Fruit fly (Drosophila melanogaster): Measurements from ENCODE around the gene CG2663.
A peak's percentile ranks its signal among the peaks of the same experiment; 100 is the strongest.

CG2663 gene

DNA sequence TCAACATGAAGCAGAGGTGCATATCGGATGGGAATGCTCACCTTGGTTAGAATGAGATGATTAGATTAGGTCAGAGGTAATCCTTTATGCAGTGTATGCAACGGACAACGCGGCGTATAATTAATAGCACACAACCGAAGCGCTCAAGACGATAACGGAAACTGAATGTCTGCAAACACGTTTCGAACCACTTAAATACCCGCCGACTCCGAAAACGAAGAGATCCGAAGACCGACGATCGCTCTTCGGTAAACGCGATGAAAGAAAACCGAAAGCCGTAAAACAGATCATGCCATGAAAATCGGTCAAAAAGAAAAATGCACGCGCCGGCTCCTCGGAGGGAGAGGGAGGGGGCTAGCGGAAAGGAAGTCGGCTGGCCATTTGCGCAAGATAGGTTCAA lies at the start of gene CG2663:
CG2663 (minus strand) TSS at position 173 of the 400 bp plus-strand sequence.
- TF ChIP-seq CG11617 (GFP tag; optimal IDR thresholded peaks at IDR 0.05) (no peak), Clk (GFP tag; optimal IDR thresholded peaks at IDR 0.05) (no peak), ovo (GFP tag; optimal IDR thresholded peaks at IDR 0.05) (no peak), bab1 (GFP tag; optimal IDR thresholded peaks at IDR 0.05) (no peak), kay (GFP tag; ENCODE audit: borderline replicate concordance) (no peak), pad (GFP tag; optimal IDR thresholded peaks at IDR 0.05) (no peak), CG12768 (GFP tag; optimal IDR thresholded peaks at IDR 0.05) (no peak), CG1620 (GFP tag; optimal IDR thresholded peaks at IDR 0.05) (no peak), Crg-1 (GFP tag; optimal IDR thresholded peaks at IDR 0.05) (no peak), cic (GFP tag; optimal IDR thresholded peaks at IDR 0.05) (no peak), Mnt (GFP tag; optimal IDR thresholded peaks at IDR 0.05) (no peak), toe (GFP tag; optimal IDR thresholded peaks at IDR 0.05) (no peak), CG33017 (tag; optimal IDR thresholded peaks at IDR 0.05) (no peak)

DNA sequence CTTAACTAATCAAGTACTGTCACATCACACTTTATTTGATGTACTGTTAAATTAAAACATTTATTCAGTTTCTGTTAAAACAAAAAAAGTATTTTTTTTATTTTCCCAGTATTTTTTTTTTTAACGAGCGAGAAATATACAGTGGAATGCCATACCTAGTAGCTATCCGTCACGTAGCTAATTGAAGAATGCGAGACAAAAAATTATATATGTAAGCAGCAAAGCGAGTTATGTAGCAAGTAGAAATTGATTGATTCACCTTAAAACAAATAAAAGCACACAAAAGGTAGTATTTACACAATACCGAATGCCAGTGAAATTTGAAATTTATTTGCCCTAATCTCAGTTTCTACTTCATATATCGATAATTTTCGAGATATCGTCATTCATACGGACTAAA lies 34.8 kb upstream of the CG2663 start:
- TF ChIP-seq pad (GFP tag; optimal IDR thresholded peaks at IDR 0.05) = no peak
- no peak for TF ChIP-seq tj (GFP tag; optimal IDR thresholded peaks at IDR 0.05)
- TF ChIP-seq CG33017 (tag; optimal IDR thresholded peaks at IDR 0.05) = no peak
- TF ChIP-seq CG11617 (GFP tag; optimal IDR thresholded peaks at IDR 0.05) = no peak
- TF ChIP-seq cic (GFP tag; optimal IDR thresholded peaks at IDR 0.05) = no peak
- no peak for TF ChIP-seq Crg-1 (GFP tag; optimal IDR thresholded peaks at IDR 0.05)
- no peak for TF ChIP-seq CG14711 (tag; optimal IDR thresholded peaks at IDR 0.05)
- TF ChIP-seq CG7045 (GFP tag; optimal IDR thresholded peaks at IDR 0.05) = no peak
- no peak for TF ChIP-seq bab1 (GFP tag; optimal IDR thresholded peaks at IDR 0.05)
- no peak for TF ChIP-seq Hr96 (GFP tag; optimal IDR thresholded peaks at IDR 0.05)
- TF ChIP-seq CG5204 (GFP tag; optimal IDR thresholded peaks at IDR 0.05) = no peak
- TF ChIP-seq Clk (GFP tag; optimal IDR thresholded peaks at IDR 0.05) = no peak
- TF ChIP-seq CG12768 (GFP tag; optimal IDR thresholded peaks at IDR 0.05) = no peak
- no peak for TF ChIP-seq toe (GFP tag; optimal IDR thresholded peaks at IDR 0.05)

DNA sequence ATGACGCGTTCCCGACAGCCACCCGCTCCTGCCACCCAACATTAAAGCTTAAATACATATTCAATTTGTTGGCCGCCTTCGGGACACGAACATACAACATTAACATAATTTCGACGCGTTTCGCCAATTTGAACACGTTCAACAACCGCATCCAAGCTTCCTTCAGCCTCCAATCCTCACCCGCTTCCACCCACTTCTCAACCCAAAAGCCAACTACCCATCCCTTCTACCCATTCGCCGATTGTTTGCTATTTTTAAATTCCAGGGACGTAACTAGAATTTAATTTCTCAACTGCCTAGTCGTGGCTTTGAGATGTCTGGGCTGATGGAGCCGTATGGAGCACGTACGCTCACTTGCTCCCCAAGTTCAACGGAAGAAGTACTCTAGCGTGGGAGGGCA lies 25.9 kb upstream of the CG2663 start:
- TF ChIP-seq Clk (GFP tag; optimal IDR thresholded peaks at IDR 0.05) (no peak), tj (GFP tag; optimal IDR thresholded peaks at IDR 0.05) (no peak), CG14711 (tag; optimal IDR thresholded peaks at IDR 0.05) (no peak), Crg-1 (GFP tag; optimal IDR thresholded peaks at IDR 0.05) (no peak), bab1 (GFP tag; optimal IDR thresholded peaks at IDR 0.05) (no peak), Hr96 (GFP tag; optimal IDR thresholded peaks at IDR 0.05) (no peak), toe (GFP tag; optimal IDR thresholded peaks at IDR 0.05) (no peak), CG5204 (GFP tag; optimal IDR thresholded peaks at IDR 0.05) (no peak), CG1620 (GFP tag; optimal IDR thresholded peaks at IDR 0.05) (no peak), CG7045 (GFP tag; optimal IDR thresholded peaks at IDR 0.05) (no peak), cic (GFP tag; optimal IDR thresholded peaks at IDR 0.05) (no peak), pad (GFP tag; optimal IDR thresholded peaks at IDR 0.05) (no peak), kay (GFP tag; ENCODE audit: borderline replicate concordance) (no peak), CG11617 (GFP tag; optimal IDR thresholded peaks at IDR 0.05) (no peak), CG12768 (GFP tag; optimal IDR thresholded peaks at IDR 0.05) (no peak)

DNA sequence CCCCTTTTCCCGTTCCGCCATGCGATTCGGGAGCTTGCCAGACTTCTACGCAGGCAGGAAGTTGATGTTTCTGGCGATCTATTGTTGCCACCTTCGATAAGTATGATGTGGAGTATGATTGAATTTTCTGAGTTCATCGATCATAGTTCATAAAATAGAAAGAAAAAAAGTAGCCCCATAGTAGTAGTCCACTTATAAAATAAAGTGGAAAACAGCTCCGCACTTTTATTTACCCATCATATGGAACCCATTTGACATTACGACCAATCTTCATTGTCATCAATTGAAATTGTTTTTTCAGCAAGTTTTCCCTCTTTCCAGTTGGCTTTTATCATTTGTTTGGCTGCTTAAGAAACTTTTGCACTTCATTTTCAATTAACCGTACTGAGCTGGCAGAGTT lies 23.2 kb upstream of the CG2663 start, which contains the start of gene CG12147:
CG12147 (minus strand) TSS at position 101 of the 400 bp plus-strand sequence.
- TF ChIP-seq CG11617 (GFP tag; optimal IDR thresholded peaks at IDR 0.05) (no peak), CG33017 (tag; optimal IDR thresholded peaks at IDR 0.05) (no peak), CG12768 (GFP tag; optimal IDR thresholded peaks at IDR 0.05) (no peak), kay (GFP tag; ENCODE audit: borderline replicate concordance) (no peak), bab1 (GFP tag; optimal IDR thresholded peaks at IDR 0.05) (no peak), CG14711 (tag; optimal IDR thresholded peaks at IDR 0.05) (no peak), cnc (optimal IDR thresholded peaks at IDR 0.05) (no peak), pad (GFP tag; optimal IDR thresholded peaks at IDR 0.05) (no peak), tj (GFP tag; optimal IDR thresholded peaks at IDR 0.05) (no peak), CG1620 (GFP tag; optimal IDR thresholded peaks at IDR 0.05) (no peak), ovo (GFP tag; optimal IDR thresholded peaks at IDR 0.05) (no peak), cic (GFP tag; optimal IDR thresholded peaks at IDR 0.05) (no peak), Mnt (GFP tag; optimal IDR thresholded peaks at IDR 0.05) (no peak), CG7101 (tag; optimal IDR thresholded peaks at IDR 0.05) (no peak), Clk (GFP tag; optimal IDR thresholded peaks at IDR 0.05) (no peak), Crg-1 (GFP tag; optimal IDR thresholded peaks at IDR 0.05) (no peak), toe (GFP tag; optimal IDR thresholded peaks at IDR 0.05) (no peak), CG5204 (GFP tag; optimal IDR thresholded peaks at IDR 0.05) (no peak)

DNA sequence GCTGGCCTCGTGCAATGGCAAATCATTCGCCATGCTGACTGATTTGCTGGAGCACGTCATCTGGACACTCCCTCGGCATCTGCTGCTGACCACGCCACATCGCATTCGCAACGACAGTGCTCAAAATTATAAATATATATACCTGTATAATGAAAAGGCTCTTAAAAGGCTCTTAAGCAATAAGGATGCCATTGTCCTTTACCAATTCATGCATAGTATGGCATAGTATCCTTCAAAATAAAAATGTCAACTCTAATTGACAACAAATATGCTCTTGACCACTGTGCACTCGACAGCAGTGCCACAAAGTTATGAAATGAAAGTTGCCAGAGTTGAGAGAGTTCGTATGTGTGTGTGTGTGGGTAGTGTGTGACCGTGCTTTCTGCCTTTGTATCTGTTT lies 18.2 kb upstream of the CG2663 start:
- TF ChIP-seq CG33017 (tag; optimal IDR thresholded peaks at IDR 0.05) (no peak), bab1 (GFP tag; optimal IDR thresholded peaks at IDR 0.05) (no peak), kay (GFP tag; ENCODE audit: borderline replicate concordance) (peak; percentile 60), CG12768 (GFP tag; optimal IDR thresholded peaks at IDR 0.05) (no peak)

DNA sequence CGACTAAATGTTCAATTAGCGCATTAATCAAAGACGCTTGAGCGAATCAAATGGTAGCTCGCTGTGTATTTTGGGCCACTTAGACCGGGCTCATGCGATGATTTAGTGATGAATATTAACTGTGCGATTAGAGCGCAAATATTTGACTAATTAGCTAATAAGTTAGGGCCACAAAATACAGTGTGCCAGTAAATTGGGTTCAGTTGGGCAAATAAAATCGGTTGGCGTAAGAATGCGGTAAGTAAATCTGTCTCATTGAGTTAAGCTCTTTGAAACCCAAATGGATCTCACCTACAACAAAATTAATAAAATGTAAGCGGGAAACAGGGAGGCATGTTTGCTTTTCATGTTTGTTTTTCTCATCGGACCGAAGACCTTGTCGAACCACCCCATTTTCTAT lies 16.5 kb upstream of the CG2663 start:
- no peak for TF ChIP-seq CG33017 (tag; optimal IDR thresholded peaks at IDR 0.05)
- TF ChIP-seq kay (GFP tag; ENCODE audit: borderline replicate concordance) = no peak
- no peak for TF ChIP-seq CG5204 (GFP tag; optimal IDR thresholded peaks at IDR 0.05)
- TF ChIP-seq Mnt (GFP tag; optimal IDR thresholded peaks at IDR 0.05) = no peak
- TF ChIP-seq tj (GFP tag; optimal IDR thresholded peaks at IDR 0.05) = no peak
- no peak for TF ChIP-seq Clk (GFP tag; optimal IDR thresholded peaks at IDR 0.05)
- no peak for TF ChIP-seq bab1 (GFP tag; optimal IDR thresholded peaks at IDR 0.05)
- no peak for TF ChIP-seq CG12768 (GFP tag; optimal IDR thresholded peaks at IDR 0.05)
- TF ChIP-seq pad (GFP tag; optimal IDR thresholded peaks at IDR 0.05) = no peak
- no peak for TF ChIP-seq CG1620 (GFP tag; optimal IDR thresholded peaks at IDR 0.05)
- no peak for TF ChIP-seq cnc (optimal IDR thresholded peaks at IDR 0.05)
- TF ChIP-seq Crg-1 (GFP tag; optimal IDR thresholded peaks at IDR 0.05) = no peak
- TF ChIP-seq cic (GFP tag; optimal IDR thresholded peaks at IDR 0.05) = no peak
- no peak for TF ChIP-seq CG7101 (tag; optimal IDR thresholded peaks at IDR 0.05)
- TF ChIP-seq Hr96 (GFP tag; optimal IDR thresholded peaks at IDR 0.05) = no peak

Data from whole organism, adult.